Fruit fly (Drosophila melanogaster): ENCODE measurements around the gene CG14963.

DNA sequence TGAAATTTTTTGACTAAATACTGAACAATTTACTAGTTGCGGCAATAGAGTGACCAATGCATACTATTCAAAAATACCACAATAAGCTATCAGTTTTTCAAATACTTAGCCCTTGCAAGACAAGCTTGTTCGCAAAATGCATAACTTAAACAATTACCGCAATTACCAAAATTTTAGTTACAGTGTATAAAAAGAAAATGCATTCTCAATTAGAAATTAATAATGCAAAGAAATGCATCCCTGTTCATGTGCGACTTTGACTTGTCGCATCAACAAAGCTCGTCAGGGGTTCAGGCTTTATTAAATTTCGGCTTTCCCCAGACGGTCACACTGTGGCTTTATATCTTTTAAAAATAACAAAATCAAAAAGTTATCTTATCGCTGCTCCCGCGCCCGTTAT is 46.5 kb upstream of the CG14963 start, which contains the start of the genes hob and nSMase:
- no peak for TF ChIP-seq Sin3A (optimal IDR thresholded peaks at IDR 0.05)
- TF ChIP-seq psq (optimal IDR thresholded peaks at IDR 0.05), result no peak
- TF ChIP-seq insv (optimal IDR thresholded peaks at IDR 0.05), result no peak
- TF ChIP-seq h (optimal IDR thresholded peaks at IDR 0.05), result no peak

Measured in Kc167 (cell line).